Worm (Caenorhabditis elegans) whole organism, young adult: ENCODE results near the gene F22E5.17.

Experiments used
- C17E4.6 ChIP-seq: fragments of 200-800 bp; sonication (Bioruptor generic); IDR thresholded peaks from 2 replicates; pipeline ENCODE4 v1.3.6; 2022; ENCODE audit warnings: missing genetic modification reagents, missing genetic modification characterization, missing compliant biosample characterization
- D2030.7 ChIP-seq: fragments of 200-800 bp; sonication (Bioruptor generic); IDR thresholded peaks from 2 replicates; pipeline ENCODE4 v1.3.6; 2022; ENCODE audit warnings: missing genetic modification reagents, missing genetic modification characterization, missing compliant biosample characterization
- F22D6.2 ChIP-seq: sonication (generic microtip); optimal IDR thresholded peaks from 2 replicates; lab custom pipeline; 2016; ENCODE audit warnings: mild to moderate bottlenecking, missing genetic modification characterization, missing compliant biosample characterization
- F33H1.4 ChIP-seq: fragments of 200-800 bp; sonication (Bioruptor generic); IDR thresholded peaks from 2 replicates; pipeline ENCODE4 v1.3.6; 2022; ENCODE audit warnings: missing genetic modification reagents, missing genetic modification characterization, missing compliant biosample characterization
- F37B4.10 ChIP-seq: fragments of 200-800 bp; sonication (Bioruptor generic); IDR thresholded peaks from 2 replicates; pipeline ENCODE4 v1.3.6; 2022; ENCODE audit warnings: missing genetic modification characterization, missing compliant biosample characterization
- F39B2.1 ChIP-seq: fragments of 200-800 bp; sonication (Bioruptor generic); IDR thresholded peaks from 2 replicates; pipeline ENCODE4 v1.3.6; 2022; ENCODE audit warnings: missing genetic modification reagents, missing genetic modification characterization, missing compliant biosample characterization
- F52B5.7 ChIP-seq: sonication (generic microtip); optimal IDR thresholded peaks from 2 replicates; lab custom pipeline; 2016; ENCODE audit warnings: mild to moderate bottlenecking, missing genetic modification characterization, missing compliant biosample characterization
- F57A8.1 ChIP-seq: fragments of 200-800 bp; sonication (Bioruptor generic); optimal IDR thresholded peaks from 2 replicates; lab custom pipeline; 2018; ENCODE audit warnings: mild to moderate bottlenecking, missing genetic modification characterization, moderate library complexity, missing compliant biosample characterization
- Y95B8A.8 ChIP-seq: fragments of 200-800 bp; sonication (Bioruptor generic); IDR thresholded peaks from 2 replicates; pipeline ENCODE4 v1.3.6; 2022; ENCODE audit warnings: missing genetic modification reagents, missing genetic modification characterization, missing compliant biosample characterization
- ceh-27 ChIP-seq: fragments of 200-800 bp; sonication (Bioruptor generic); optimal IDR thresholded peaks from 2 replicates; lab custom pipeline; 2018; ENCODE audit warnings: mild to moderate bottlenecking, missing genetic modification characterization, moderate library complexity, missing compliant biosample characterization
- ceh-79 ChIP-seq: sonication (generic microtip); optimal IDR thresholded peaks from 2 replicates; lab custom pipeline; 2017; ENCODE audit warnings: mild to moderate bottlenecking, missing genetic modification characterization, missing compliant biosample characterization
- ceh-91 ChIP-seq: fragments of 200-800 bp; sonication (Bioruptor generic); IDR thresholded peaks from 2 replicates; pipeline ENCODE4 v1.3.6; 2022; ENCODE audit warnings: missing genetic modification reagents, missing genetic modification characterization, missing compliant biosample characterization
- dox-1 ChIP-seq: fragments of 200-800 bp; sonication (Bioruptor generic); IDR thresholded peaks from 2 replicates; pipeline ENCODE4 v1.3.6; 2022; ENCODE audit warnings: missing genetic modification reagents, missing genetic modification characterization, missing compliant biosample characterization
- dpff-1 ChIP-seq: sonication (generic microtip); optimal IDR thresholded peaks from 2 replicates; lab custom pipeline; 2017; ENCODE audit warnings: mild to moderate bottlenecking, missing genetic modification characterization, missing compliant biosample characterization
- gei-17 ChIP-seq: fragments of 200-800 bp; sonication (Bioruptor generic); optimal IDR thresholded peaks from 2 replicates; lab custom pipeline; 2018; ENCODE audit warnings: mild to moderate bottlenecking, missing genetic modification characterization, missing compliant biosample characterization
- hlh-12 ChIP-seq: sonication (generic microtip); optimal IDR thresholded peaks from 2 replicates; lab custom pipeline; 2016; ENCODE audit warnings: missing genetic modification characterization, missing compliant biosample characterization
- hrde-1 ChIP-seq: sonication (generic microtip); optimal IDR thresholded peaks from 2 replicates; lab custom pipeline; 2016; ENCODE audit warnings: missing genetic modification characterization, mild to moderate bottlenecking, missing compliant biosample characterization, moderate library complexity, missing genotype, missing genetic modification reagents, borderline replicate concordance
- lag-1 ChIP-seq: fragments of 200-800 bp; sonication (Bioruptor generic); IDR thresholded peaks from 2 replicates; pipeline ENCODE4 v1.3.6; 2022; ENCODE audit warnings: missing genetic modification reagents, missing genetic modification characterization, missing compliant biosample characterization
- madf-6 ChIP-seq: fragments of 200-800 bp; sonication (Bioruptor generic); IDR thresholded peaks from 2 replicates; pipeline ENCODE4 v1.3.6; 2022; ENCODE audit warnings: missing genetic modification reagents, missing genetic modification characterization, missing compliant biosample characterization
- nhr-120 ChIP-seq: fragments of 200-800 bp; sonication (Bioruptor generic); IDR thresholded peaks from 2 replicates; pipeline ENCODE4 v1.3.6; 2022; ENCODE audit warnings: missing genetic modification characterization, missing compliant biosample characterization
- nhr-90 ChIP-seq: sonication (generic microtip); optimal IDR thresholded peaks from 2 replicates; lab custom pipeline; 2016; ENCODE audit warnings: missing genotype, mild to moderate bottlenecking, missing genetic modification characterization, missing compliant biosample characterization
- rcor-1 ChIP-seq: fragments of 200-800 bp; sonication (Bioruptor generic); IDR thresholded peaks from 2 replicates; pipeline ENCODE4 v1.3.6; 2022; ENCODE audit warnings: missing genetic modification reagents, missing genetic modification characterization, missing compliant biosample characterization
- rec-8 ChIP-seq, 2 experiments: sonication (generic microtip); optimal IDR thresholded peaks; 2 replicates each; lab custom pipeline; 2016; ENCODE audit warnings: mild to moderate bottlenecking in 2 of 2, missing genetic modification characterization in 2 of 2, missing genetic modification reagents in 2 of 2, missing genotype in 2 of 2, missing biosample characterization in 1 of 2, missing compliant biosample characterization in 1 of 2, moderate library complexity in 1 of 2
- rpc-1 ChIP-seq, 2 experiments: fragments of 150-350 bp in 1 of 2; sonication (generic microtip) in 1 of 2; optimal IDR thresholded peaks; 2 replicates each; lab custom pipeline; 2014 to 2018; ENCODE audit warnings: missing biosample characterization in 1 of 2, missing genetic modification characterization in 1 of 2, missing genetic modification reagents in 1 of 2, missing genotype in 1 of 2
- sea-2 ChIP-seq: fragments of 200-800 bp; sonication (Bioruptor generic); IDR thresholded peaks from 2 replicates; pipeline ENCODE4 v1.3.6; 2022; ENCODE audit warnings: missing genetic modification characterization, missing compliant biosample characterization
- snpc-1.3 ChIP-seq: sonication (generic microtip); optimal IDR thresholded peaks from 2 replicates; lab custom pipeline; 2017; ENCODE audit warnings: missing genetic modification characterization, mild to moderate bottlenecking, missing compliant biosample characterization, antibody characterized with exemption, moderate library complexity, missing genotype, missing genetic modification reagents; ENCODE audit not compliant: insufficient read depth
- tbp1 ChIP-seq: fragments of 200-800 bp; sonication (Bioruptor generic); optimal IDR thresholded peaks from 2 replicates; lab custom pipeline; 2018; ENCODE audit warnings: mild to moderate bottlenecking, missing genetic modification characterization, missing compliant biosample characterization
- unc-62 ChIP-seq: fragments of 150-350 bp; optimal IDR thresholded peaks from 2 replicates; lab custom pipeline; 2014; ENCODE audit warnings: missing biosample characterization, missing genetic modification reagents, missing genetic modification characterization
- zfh-2 ChIP-seq: fragments of 200-800 bp; sonication (Bioruptor generic); conservative IDR thresholded peaks from 2 replicates; pipeline ENCODE4 v1.3.6; 2022; ENCODE audit warnings: missing genetic modification reagents, missing genetic modification characterization, missing compliant biosample characterization
- ztf-26 ChIP-seq: sonication (generic microtip); optimal IDR thresholded peaks from 2 replicates; lab custom pipeline; 2017; ENCODE audit warnings: missing genetic modification characterization, missing compliant biosample characterization
- ztf-3 ChIP-seq: fragments of 200-800 bp; sonication (Bioruptor generic); optimal IDR thresholded peaks from 2 replicates; lab custom pipeline; 2018; ENCODE audit warnings: mild to moderate bottlenecking, missing genetic modification characterization, missing compliant biosample characterization

Gene F22E5.17

DNA sequence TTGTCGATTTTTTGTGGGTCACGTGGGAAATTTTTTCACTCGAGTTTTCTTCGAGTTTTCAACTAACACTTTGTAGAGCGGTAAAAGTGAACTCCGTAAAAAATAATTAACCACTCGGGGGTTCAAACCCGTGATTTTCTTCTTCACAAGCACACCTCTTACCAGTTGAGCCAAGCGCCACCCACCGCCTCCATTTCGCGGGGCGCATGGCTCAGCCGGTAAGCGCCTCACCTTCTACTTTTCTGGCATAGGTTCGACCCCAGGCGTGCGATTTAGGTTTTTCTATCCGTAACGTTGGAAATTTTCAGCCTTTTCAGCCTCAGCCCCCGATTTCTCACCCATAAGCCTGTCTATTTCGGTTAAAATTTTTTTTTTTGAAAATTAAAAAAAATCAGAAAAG is 44.2 kb downstream of the F22E5.17 start:
- TF ChIP-seq zfh-2 (GFP tag; lab: Robert Waterston, UW) (peak; percentile 52), hrde-1 (tag; lab: Kevin White, UChicago) (no peak), rpc-1 (optimal IDR thresholded peaks at IDR 0.05; lab: Kevin White, UChicago) (no peak), rpc-1 (tag; optimal IDR thresholded peaks at IDR 0.05; lab: Kevin White, UChicago) (peak; percentile 32), tbp1 (GFP tag; lab: Kevin White, UChicago) (peak; percentile 63), ztf-26 (no peak)
- TF ChIP-seq, all 124 proteins: peak for 3

DNA sequence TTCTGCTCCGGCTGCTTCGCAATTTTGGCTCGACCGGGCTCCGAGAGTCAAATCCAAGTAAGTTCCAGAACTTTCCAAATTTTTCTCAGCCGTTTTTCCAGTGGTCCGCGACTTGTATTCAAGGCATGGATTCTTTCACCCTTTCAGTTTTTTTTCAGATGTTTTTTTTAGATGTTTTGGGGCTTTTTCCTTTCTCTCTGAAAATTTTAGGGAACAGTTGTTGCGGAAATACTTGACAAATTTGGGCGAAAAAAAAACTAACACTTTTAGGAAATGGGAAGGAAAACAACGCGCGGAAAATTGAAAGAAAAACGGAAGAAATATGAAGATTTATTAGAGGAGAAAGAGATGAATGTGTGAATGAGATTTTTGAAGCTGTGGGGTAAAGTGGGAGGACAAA is 47.7 kb downstream of the F22E5.17 start, which contains the start of the genes T05A8.11 and nep-2:
TSS of gene T05A8.11 (minus strand) at position 101 of the 400 bp plus-strand sequence.
TSS of gene nep-2 (minus strand) at position 192 of the 400 bp plus-strand sequence.
- no peak for TF ChIP-seq Y95B8A.8 (GFP tag; lab: Robert Waterston, UW)
- no peak for TF ChIP-seq ceh-91 (GFP tag; lab: Robert Waterston, UW)
- no peak for TF ChIP-seq snpc-1.3
- TF ChIP-seq gei-17 (GFP tag; lab: Kevin White, UChicago): no peak
- TF ChIP-seq zfh-2 (GFP tag; lab: Robert Waterston, UW): no peak
- no peak for TF ChIP-seq ztf-3 (GFP tag; lab: Kevin White, UChicago)
- TF ChIP-seq C17E4.6 (GFP tag; lab: Robert Waterston, UW): no peak
- TF ChIP-seq F33H1.4 (GFP tag; lab: Robert Waterston, UW): no peak
- TF ChIP-seq madf-6 (GFP tag; lab: Robert Waterston, UW): no peak
- TF ChIP-seq rec-8 (tag; optimal IDR thresholded peaks at IDR 0.05; lab: Kevin White, UChicago): no peak
- no peak for TF ChIP-seq F52B5.7 (tag; lab: Kevin White, UChicago)
- no peak for TF ChIP-seq F22D6.2 (tag; lab: Kevin White, UChicago)
- no peak for TF ChIP-seq sea-2 (GFP tag; lab: Robert Waterston, UW)
- TF ChIP-seq hlh-12 (tag; lab: Kevin White, UChicago): no peak
- no peak for TF ChIP-seq unc-62

DNA sequence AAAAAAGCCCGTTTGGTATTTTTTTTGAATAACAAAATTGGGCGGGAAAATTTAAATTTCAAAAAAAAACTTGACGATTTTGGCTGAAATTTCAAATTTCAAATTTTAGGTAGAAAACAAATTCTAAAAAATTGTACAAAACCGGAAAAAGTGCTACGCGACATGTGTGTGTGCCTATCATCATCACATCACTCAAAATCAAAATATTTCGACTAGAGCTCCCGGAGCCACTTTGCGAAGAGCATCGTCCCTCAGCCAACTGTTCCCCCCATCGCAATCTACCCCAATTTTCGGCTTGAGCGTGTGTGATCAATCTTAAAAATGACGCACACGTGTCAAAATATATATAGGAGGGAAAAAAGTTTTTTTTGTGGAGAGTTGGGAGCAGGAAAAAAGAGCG is 48.9 kb downstream of the F22E5.17 start:
- TF ChIP-seq ceh-79 (tag; lab: Kevin White, UChicago) (no peak), F37B4.10 (GFP tag; lab: Robert Waterston, UW) (no peak), C17E4.6 (GFP tag; lab: Robert Waterston, UW) (no peak), ceh-27 (GFP tag; lab: Kevin White, UChicago) (no peak), rcor-1 (GFP tag; lab: Robert Waterston, UW) (no peak), D2030.7 (GFP tag; lab: Robert Waterston, UW) (no peak), dox-1 (no peak), F39B2.1 (no peak), nhr-120 (GFP tag; lab: Robert Waterston, UW) (no peak), hlh-12 (tag; lab: Kevin White, UChicago) (no peak), F57A8.1 (GFP tag; lab: Kevin White, UChicago) (no peak), nhr-90 (no peak), dpff-1 (tag; lab: Kevin White, UChicago) (no peak), lag-1 (GFP tag; lab: Robert Waterston, UW) (no peak)
